Worm (Caenorhabditis elegans): ENCODE results near the gene C01G12.13.

C01G12.13 gene

DNA sequence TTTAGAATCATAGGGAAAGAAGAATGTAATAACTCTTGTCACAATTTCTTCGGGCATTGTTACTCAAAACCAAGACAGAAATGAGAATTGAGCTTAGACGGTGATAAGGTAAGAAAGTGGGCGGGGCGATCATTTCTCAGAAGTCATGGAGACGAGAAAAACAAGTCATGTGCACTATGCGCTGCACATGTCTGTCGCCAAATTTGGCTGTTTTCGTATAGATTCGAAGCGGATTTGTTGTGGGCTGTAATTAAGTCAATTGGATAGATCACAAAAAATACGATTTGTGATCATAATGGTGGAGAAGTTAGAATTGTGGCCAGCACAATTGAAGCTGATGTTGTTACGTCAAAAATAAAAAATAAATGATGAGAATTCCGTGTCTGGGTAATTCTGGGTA lies 15.2 kb downstream of the C01G12.13 start, which contains the start of gene C01G12.7:
TSS of gene C01G12.7 (minus strand) at position 195 of the 400 bp plus-strand sequence.
- no peak for TF ChIP-seq lir-3 (tag; optimal IDR thresholded peaks at IDR 0.05; ENCODE audit: poor library complexity)
- peak; percentile 79 for TF ChIP-seq fkh-8 (tag; optimal IDR thresholded peaks at IDR 0.05)
- TF ChIP-seq nhr-47 (tag; optimal IDR thresholded peaks at IDR 0.05): peak; percentile 45
- peak; percentile 1 for TF ChIP-seq sox-4 (tag; optimal IDR thresholded peaks at IDR 0.05)
- no peak for TF ChIP-seq unc-130 (tag; optimal IDR thresholded peaks at IDR 0.05)
- TF ChIP-seq nhr-20 (tag; optimal IDR thresholded peaks at IDR 0.05): peak; percentile 12
- TF ChIP-seq swsn-7 (tag; optimal IDR thresholded peaks at IDR 0.05): peak; percentile 18
- peak; percentile 61 for TF ChIP-seq nhr-71 (tag; optimal IDR thresholded peaks at IDR 0.05)
- no peak for TF ChIP-seq pqm-1 (tag; optimal IDR thresholded peaks at IDR 0.05)

DNA sequence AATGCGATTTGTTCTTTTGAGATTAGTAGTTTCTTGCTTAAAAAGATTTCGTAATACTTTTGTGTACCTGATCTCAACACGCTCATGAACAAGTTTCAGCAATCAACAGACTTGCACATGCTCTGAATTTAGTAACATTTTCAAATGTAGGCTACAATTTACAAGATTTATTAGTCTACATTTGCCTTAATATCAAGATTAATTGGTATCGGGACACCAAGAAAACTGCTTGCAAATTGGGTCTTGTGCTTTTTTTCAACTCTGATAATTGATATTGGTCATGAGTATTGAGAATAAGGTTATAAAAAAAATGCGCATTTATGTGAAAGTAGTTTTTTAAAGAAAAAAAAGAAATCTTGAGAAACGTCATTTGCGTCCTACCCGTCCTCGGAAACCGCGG lies 16.1 kb downstream of the C01G12.13 start:
- no peak for TF ChIP-seq C04F5.9 (tag; optimal IDR thresholded peaks at IDR 0.05)
- TF ChIP-seq dpl-1 (GFP tag; optimal IDR thresholded peaks at IDR 0.05): no peak
- TF ChIP-seq nhr-11 (tag; optimal IDR thresholded peaks at IDR 0.05): peak; percentile 38
- peak; percentile 37 for TF ChIP-seq lin-14 (GFP tag; optimal IDR thresholded peaks at IDR 0.05)

DNA sequence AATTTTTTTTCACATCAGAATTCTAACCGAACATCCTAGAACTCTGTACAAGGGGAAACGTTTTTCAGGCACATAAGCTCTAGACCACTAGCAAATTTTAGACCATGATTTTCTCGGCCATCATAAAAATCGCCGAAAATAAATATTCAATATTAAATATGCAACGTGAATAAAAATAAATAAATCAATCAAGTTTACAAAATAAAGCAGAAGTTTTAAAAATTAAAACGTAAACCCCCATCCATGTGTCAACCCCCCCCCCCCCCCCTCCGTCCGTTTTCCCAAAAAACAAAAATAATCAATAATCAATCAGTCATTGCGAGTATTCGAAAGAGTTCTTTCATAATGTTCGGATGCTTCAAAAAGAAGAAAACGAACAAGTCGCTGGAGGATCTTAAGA lies 16.8 kb downstream of the C01G12.13 start, which contains the start of gene catp-4:
TSS of gene catp-4 (plus strand) at position 301 of the 400 bp plus-strand sequence.
- no peak for TF ChIP-seq nhr-12 (tag; optimal IDR thresholded peaks at IDR 0.05)

DNA sequence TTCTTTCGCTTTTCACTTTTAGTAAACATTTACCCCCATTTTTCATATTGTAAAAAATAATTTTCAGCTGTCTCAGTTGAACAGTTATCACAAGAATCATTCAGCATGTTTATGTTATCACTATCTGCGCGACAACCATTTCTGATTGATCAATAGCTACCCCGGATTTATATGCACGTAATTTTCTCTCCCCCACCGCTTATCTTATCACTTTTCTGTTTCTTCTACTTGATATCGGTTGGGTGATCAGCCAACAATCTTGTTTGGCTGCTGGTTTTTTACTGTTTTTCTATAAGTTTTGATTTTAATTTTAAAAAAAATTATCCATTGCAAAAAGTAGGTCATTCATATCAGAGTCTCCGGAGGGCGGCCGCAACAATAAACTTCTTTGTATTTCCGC lies 21.3 kb downstream of the C01G12.13 start:
- TF ChIP-seq pqm-1 (tag; optimal IDR thresholded peaks at IDR 0.05): no peak
- TF ChIP-seq elt-3 (tag; optimal IDR thresholded peaks at IDR 0.05): peak; percentile 37 to 97 (median 69)
- peak; percentile 44 for TF ChIP-seq nhr-85 (tag)
- TF ChIP-seq grh-1 (GFP tag; IDR thresholded peaks at IDR 0.05): no peak
- no peak for TF ChIP-seq pag-3 (tag; optimal IDR thresholded peaks at IDR 0.05; ENCODE audit: borderline replicate concordance, insufficient read depth)

DNA sequence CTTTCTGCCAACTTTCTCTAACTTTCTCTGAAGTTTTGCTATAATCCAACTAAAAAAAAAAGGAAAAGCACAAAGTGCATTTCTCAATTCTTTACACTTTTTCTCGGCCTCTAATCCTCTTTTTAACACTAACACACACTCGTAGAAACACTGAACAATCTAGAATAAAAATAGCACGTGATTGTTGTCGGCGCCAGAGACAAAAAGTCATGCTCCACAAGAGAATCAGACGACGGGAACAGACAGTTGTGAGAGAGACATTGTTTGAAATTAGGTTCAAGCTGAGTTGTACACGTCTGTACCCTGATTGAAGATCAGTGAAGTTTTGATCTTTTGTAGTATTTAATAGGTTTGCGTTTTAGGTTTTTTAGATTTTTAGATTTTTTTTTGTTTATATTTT lies 21.8 kb downstream of the C01G12.13 start:
- TF ChIP-seq irx-1 (tag; optimal IDR thresholded peaks at IDR 0.05): peak; percentile 17
- TF ChIP-seq isw-1 (GFP tag; IDR thresholded peaks at IDR 0.05): no peak; the same call in 1 of the 2 replicates
- TF ChIP-seq hpl-2 (GFP tag; optimal IDR thresholded peaks at IDR 0.05): no peak
- TF ChIP-seq lin-15B (tag; optimal IDR thresholded peaks at IDR 0.05): no peak
- TF ChIP-seq elt-2 (tag; optimal IDR thresholded peaks at IDR 0.05): peak; percentile 77
- no peak for TF ChIP-seq ceh-8 (GFP tag; optimal IDR thresholded peaks at IDR 0.05)
- TF ChIP-seq ceh-82 (tag; optimal IDR thresholded peaks at IDR 0.05): no peak
- TF ChIP-seq nhr-76 (tag; optimal IDR thresholded peaks at IDR 0.05): no peak
- TF ChIP-seq ztf-11 (tag; optimal IDR thresholded peaks at IDR 0.05): no peak
- TF ChIP-seq lir-3 (tag; optimal IDR thresholded peaks at IDR 0.05; ENCODE audit: poor library complexity): peak; percentile 51
- TF ChIP-seq nhr-71 (tag; optimal IDR thresholded peaks at IDR 0.05): peak; percentile 95
- TF ChIP-seq unc-130 (tag; optimal IDR thresholded peaks at IDR 0.05): peak; percentile 61
- TF ChIP-seq unc-30 (tag; optimal IDR thresholded peaks at IDR 0.05): no peak
- no peak for TF ChIP-seq C34B4.2 (tag; optimal IDR thresholded peaks at IDR 0.05)
- TF ChIP-seq nhr-20 (tag; optimal IDR thresholded peaks at IDR 0.05): peak; percentile 84
- no peak for TF ChIP-seq alr-1 (tag; optimal IDR thresholded peaks at IDR 0.05; ENCODE audit: borderline replicate concordance)
- no peak for TF ChIP-seq tlp-1 (tag; optimal IDR thresholded peaks at IDR 0.05)
- TF ChIP-seq vab-15 (tag; optimal IDR thresholded peaks at IDR 0.05): no peak
- TF ChIP-seq mep-1 (tag; optimal IDR thresholded peaks at IDR 0.05): peak; percentile 73
- no peak for TF ChIP-seq mab-9 (GFP tag; IDR thresholded peaks at IDR 0.05)
- TF ChIP-seq unc-86 (tag; optimal IDR thresholded peaks at IDR 0.05): no peak
- peak; percentile 32 for TF ChIP-seq ama-1 (optimal IDR thresholded peaks at IDR 0.05)
- no peak for TF ChIP-seq sox-4 (tag; optimal IDR thresholded peaks at IDR 0.05)
- TF ChIP-seq tbx-2 (tag; optimal IDR thresholded peaks at IDR 0.05): peak; percentile 52
- TF ChIP-seq nhr-47 (tag; optimal IDR thresholded peaks at IDR 0.05): peak; percentile 61
- no peak for TF ChIP-seq F16B12.6 (tag; optimal IDR thresholded peaks at IDR 0.05)
- TF ChIP-seq fos-1 (tag; optimal IDR thresholded peaks at IDR 0.05): no peak
- no peak for TF ChIP-seq hlh-17 (GFP tag; optimal IDR thresholded peaks at IDR 0.05; ENCODE audit: borderline replicate concordance)
- peak; percentile 57 for TF ChIP-seq xbp-1 (tag; optimal IDR thresholded peaks at IDR 0.05)
- peak; percentile 44 for TF ChIP-seq sup-37 (GFP tag; optimal IDR thresholded peaks at IDR 0.05)
- TF ChIP-seq mdl-1 (tag; optimal IDR thresholded peaks at IDR 0.05): peak in 1 of 2 experiments; percentile 89
- TF ChIP-seq jun-1 (tag; optimal IDR thresholded peaks at IDR 0.05): peak; percentile 25

Measured in whole organism, L1 larva.